Fruit fly (Drosophila melanogaster) whole organism, embryonic: Measurements from ENCODE around the gene CG31161.

Experiments used
- Ada2b ChIP-seq: fragments of 200-800 bp; sonication (Bioruptor generic); IDR thresholded peaks from 2 replicates; pipeline ENCODE4 v1.3.6; 2022; ENCODE audit warnings: missing biosample characterization, missing genetic modification characterization
- Adf1 ChIP-seq: fragments of 200-800 bp; sonication (Bioruptor generic); IDR thresholded peaks from 2 replicates; pipeline ENCODE4 v1.3.6; 2022; ENCODE audit warnings: missing biosample characterization, missing genetic modification characterization
- Aef1 ChIP-seq: fragments of 200-800 bp; sonication (Bioruptor generic); IDR thresholded peaks from 3 replicates; pipeline ENCODE4 v1.3.6; 2022; ENCODE audit warnings: missing biosample characterization, missing genetic modification characterization
- Atf6 ChIP-seq: fragments of 200-800 bp; sonication (Bioruptor generic); IDR thresholded peaks from 2 replicates; pipeline ENCODE4 v1.3.6; 2022; ENCODE audit warnings: missing biosample characterization, missing genetic modification characterization
- CG10565 ChIP-seq: fragments of 200-800 bp; sonication (Bioruptor generic); optimal IDR thresholded peaks from 3 replicates; lab custom pipeline; 2016; ENCODE audit warnings: missing biosample characterization, mild to moderate bottlenecking, missing genetic modification characterization
- CG10654 ChIP-seq: fragments of 200-800 bp; sonication (Bioruptor generic); optimal IDR thresholded peaks from 2 replicates; lab custom pipeline; 2016; ENCODE audit warnings: missing biosample characterization, missing genetic modification characterization
- CG11093 ChIP-seq: fragments of 200-800 bp; sonication (Bioruptor generic); IDR thresholded peaks from 3 replicates; pipeline ENCODE4 v1.3.6; 2022; ENCODE audit warnings: missing biosample characterization, missing genetic modification characterization
- CG11696 ChIP-seq: fragments of 200-800 bp; sonication (Bioruptor generic); IDR thresholded peaks from 2 replicates; pipeline ENCODE4 v1.3.6; 2022; ENCODE audit warnings: missing biosample characterization, missing genetic modification characterization
- CG12104 ChIP-seq: fragments of 200-800 bp; sonication (Bioruptor generic); optimal IDR thresholded peaks from 3 replicates; lab custom pipeline; 2016; ENCODE audit warnings: missing biosample characterization, missing genetic modification characterization
- CG13123 ChIP-seq: fragments of 200-800 bp; sonication (Bioruptor generic); optimal IDR thresholded peaks from 2 replicates; lab custom pipeline; 2016; ENCODE audit warnings: missing biosample characterization, missing genetic modification characterization
- CG13296 ChIP-seq: fragments of 200-800 bp; sonication (Bioruptor generic); optimal IDR thresholded peaks from 3 replicates; lab custom pipeline; 2018; ENCODE audit warnings: missing biosample characterization, mild to moderate bottlenecking, missing genetic modification characterization
- CG14667 ChIP-seq: fragments of 200-800 bp; sonication (Bioruptor generic); IDR thresholded peaks from 2 replicates; pipeline ENCODE4 v1.3.6; 2022; ENCODE audit warnings: missing biosample characterization, missing genetic modification characterization
- CG15073 ChIP-seq: fragments of 200-800 bp; sonication (Bioruptor generic); optimal IDR thresholded peaks from 2 replicates; lab custom pipeline; 2016; ENCODE audit warnings: missing biosample characterization, missing genetic modification characterization
- CG15269 ChIP-seq: fragments of 200-800 bp; sonication (Bioruptor generic); optimal IDR thresholded peaks from 2 replicates; lab custom pipeline; 2018; ENCODE audit warnings: missing biosample characterization, mild to moderate bottlenecking, missing genetic modification characterization, moderate library complexity
- CG1529 ChIP-seq: fragments of 200-800 bp; sonication (Bioruptor generic); optimal IDR thresholded peaks from 3 replicates; lab custom pipeline; 2018; ENCODE audit warnings: missing biosample characterization, missing genetic modification characterization
- CG17359 ChIP-seq: fragments of 200-800 bp; sonication (Bioruptor generic); optimal IDR thresholded peaks from 3 replicates; lab custom pipeline; 2018; ENCODE audit warnings: missing biosample characterization, mild to moderate bottlenecking, missing genetic modification characterization, moderate library complexity
- CG18764 ChIP-seq: fragments of 200-800 bp; sonication (Bioruptor generic); optimal IDR thresholded peaks from 3 replicates; lab custom pipeline; 2016; ENCODE audit warnings: missing biosample characterization, missing genetic modification characterization
- CG2202 ChIP-seq: fragments of 200-800 bp; sonication (Bioruptor generic); optimal IDR thresholded peaks from 2 replicates; lab custom pipeline; 2018; ENCODE audit warnings: missing biosample characterization, mild to moderate bottlenecking, missing genetic modification characterization
- CG34224 ChIP-seq: fragments of 200-800 bp; sonication (Bioruptor generic); IDR thresholded peaks from 3 replicates; pipeline ENCODE4 v1.3.6; 2022; ENCODE audit warnings: missing biosample characterization, missing genetic modification characterization; ENCODE audit not compliant: partially characterized antibody
- CG34422 ChIP-seq: fragments of 200-800 bp; sonication (Bioruptor generic); IDR thresholded peaks from 3 replicates; pipeline ENCODE4 v1.3.6; 2022; ENCODE audit warnings: missing biosample characterization, missing genetic modification characterization
- CG3726 ChIP-seq: fragments of 200-800 bp; sonication (Bioruptor generic); IDR thresholded peaks from 3 replicates; pipeline ENCODE4, ENCODE4 v1.3.6; 2022; ENCODE audit warnings: missing biosample characterization, missing genetic modification characterization
- CG42726 ChIP-seq: fragments of 200-800 bp; sonication (Bioruptor generic); IDR thresholded peaks from 2 replicates; pipeline ENCODE4 v1.3.6; 2022; ENCODE audit warnings: missing biosample characterization, missing genetic modification characterization; ENCODE audit not compliant: partially characterized antibody
- CG4424 ChIP-seq: fragments of 200-800 bp; sonication (Bioruptor generic); optimal IDR thresholded peaks from 3 replicates; lab custom pipeline; 2016; ENCODE audit warnings: missing biosample characterization, missing genetic modification characterization
- CG5953 ChIP-seq: fragments of 200-800 bp; sonication (Bioruptor generic); IDR thresholded peaks from 2 replicates; pipeline ENCODE4 v1.3.6; 2022; ENCODE audit warnings: missing biosample characterization, missing genetic modification characterization
- CG6791 ChIP-seq: fragments of 200-800 bp; sonication (Bioruptor generic); IDR thresholded peaks from 3 replicates; pipeline ENCODE4 v1.3.6; 2022; ENCODE audit warnings: missing biosample characterization, missing genetic modification characterization; ENCODE audit not compliant: partially characterized antibody
- CG9797 ChIP-seq: fragments of 200-800 bp; sonication (Bioruptor generic); optimal IDR thresholded peaks from 3 replicates; lab custom pipeline; 2018; ENCODE audit warnings: missing biosample characterization, mild to moderate bottlenecking, missing genetic modification characterization
- CrebB ChIP-seq: fragments of 200-800 bp; sonication (Bioruptor generic); optimal IDR thresholded peaks from 3 replicates; lab custom pipeline; 2018; ENCODE audit warnings: missing biosample characterization, mild to moderate bottlenecking, missing genetic modification characterization
- Dad ChIP-seq: fragments of 200-800 bp; sonication (Bioruptor generic); optimal IDR thresholded peaks from 3 replicates; lab custom pipeline; 2016; ENCODE audit warnings: missing biosample characterization, missing genetic modification characterization
- Dbx ChIP-seq: fragments of 200-800 bp; sonication (Bioruptor generic); IDR thresholded peaks from 3 replicates; pipeline ENCODE4 v1.3.6; 2022; ENCODE audit warnings: missing biosample characterization, missing genetic modification characterization
- Doc3 ChIP-seq: fragments of 200-800 bp; sonication (Bioruptor generic); IDR thresholded peaks from 3 replicates; pipeline ENCODE4 v1.3.6; 2022; ENCODE audit warnings: missing biosample characterization, missing genetic modification characterization; ENCODE audit not compliant: partially characterized antibody
- Lpt ChIP-seq: fragments of >200 bp; optimal IDR thresholded peaks from 2 replicates; lab custom pipeline; 2018; ENCODE audit warnings: missing biosample characterization, missing genetic modification characterization
- MESR4 ChIP-seq: fragments of 200-800 bp; sonication (Bioruptor generic); optimal IDR thresholded peaks from 2 replicates; lab custom pipeline; 2018; ENCODE audit warnings: missing biosample characterization, mild to moderate bottlenecking, missing genetic modification characterization, moderate library complexity
- Vsx1 ChIP-seq: fragments of 200-800 bp; sonication (Bioruptor generic); optimal IDR thresholded peaks from 2 replicates; lab custom pipeline; 2017; ENCODE audit warnings: missing biosample characterization, mild to moderate bottlenecking, missing genetic modification characterization, missing genetic modification reagents
- abd-A ChIP-seq: fragments of 200-800 bp; sonication (Bioruptor generic); optimal IDR thresholded peaks from 3 replicates; lab custom pipeline; 2019; ENCODE audit warnings: missing biosample characterization, mild to moderate bottlenecking, missing genetic modification characterization, moderate library complexity
- ac ChIP-seq: fragments of 200-800 bp; sonication (Bioruptor generic); optimal IDR thresholded peaks from 3 replicates; lab custom pipeline; 2017; ENCODE audit warnings: missing biosample characterization, mild to moderate bottlenecking, missing genetic modification characterization
- ash1 ChIP-seq: fragments of 200-800 bp; sonication (Bioruptor generic); optimal IDR thresholded peaks from 2 replicates; lab custom pipeline; 2018; ENCODE audit warnings: missing biosample characterization, mild to moderate bottlenecking, missing genetic modification characterization
- cas ChIP-seq: fragments of 200-800 bp; sonication (Bioruptor generic); IDR thresholded peaks from 2 replicates; pipeline ENCODE4 v1.3.6; 2022; ENCODE audit warnings: missing biosample characterization, missing genetic modification characterization
- gro ChIP-seq: fragments of 200-800 bp; sonication (Bioruptor generic); optimal IDR thresholded peaks from 2 replicates; lab custom pipeline; 2016; ENCODE audit warnings: missing biosample characterization, missing genetic modification characterization
- gt ChIP-seq: fragments of 200-800 bp; sonication (Bioruptor generic); IDR thresholded peaks from 2 replicates; pipeline ENCODE4 v1.3.6; 2022; ENCODE audit warnings: missing biosample characterization, missing genetic modification characterization
- jing ChIP-seq: fragments of 200-800 bp; sonication (Bioruptor generic); optimal IDR thresholded peaks from 2 replicates; lab custom pipeline; 2018; ENCODE audit warnings: missing biosample characterization, mild to moderate bottlenecking, missing genetic modification characterization
- lbe ChIP-seq: fragments of 200-800 bp; sonication (Bioruptor generic); optimal IDR thresholded peaks from 2 replicates; lab custom pipeline; 2016; ENCODE audit warnings: missing biosample characterization, mild to moderate bottlenecking, missing genetic modification characterization
- mam ChIP-seq: fragments of 200-800 bp; sonication (Bioruptor generic); optimal IDR thresholded peaks from 3 replicates; lab custom pipeline; 2016; ENCODE audit warnings: missing biosample characterization, missing genetic modification characterization
- pan ChIP-seq, 4 experiments: fragments of >200 bp in 3 of 4; fragments of 200-800 bp in 1 of 4; sonication (Bioruptor generic) in 1 of 4; optimal IDR thresholded peaks in 3 of 4; IDR thresholded peaks in 1 of 4; 2 replicates each; pipeline versions ENCODE4 v1.3.6 to Lab custom; 2017 to 2022; ENCODE audit warnings: missing biosample characterization in 2 of 4, missing genetic modification characterization in 2 of 4, mixed read lengths in 1 of 4
- so ChIP-seq: fragments of 200-800 bp; sonication (Bioruptor generic); IDR thresholded peaks from 3 replicates; pipeline ENCODE4 v1.3.6; 2022; ENCODE audit warnings: missing biosample characterization, missing genetic modification characterization
- sr ChIP-seq: fragments of 200-800 bp; sonication (Bioruptor generic); IDR thresholded peaks from 3 replicates; pipeline ENCODE4 v1.3.6; 2022; ENCODE audit warnings: missing biosample characterization, missing genetic modification characterization
- stwl ChIP-seq: fragments of 200-800 bp; sonication (Bioruptor generic); optimal IDR thresholded peaks from 3 replicates; lab custom pipeline; 2018; ENCODE audit warnings: missing biosample characterization, mild to moderate bottlenecking, missing genetic modification characterization, moderate library complexity
- tap ChIP-seq: fragments of 200-800 bp; optimal IDR thresholded peaks from 3 replicates; lab custom pipeline; 2019; ENCODE audit warnings: missing biosample characterization, mild to moderate bottlenecking, missing genetic modification characterization, moderate library complexity
- tgo ChIP-seq: fragments of 200-800 bp; sonication (Bioruptor generic); IDR thresholded peaks from 3 replicates; pipeline ENCODE4 v1.3.6; 2022; ENCODE audit warnings: missing biosample characterization, missing genetic modification characterization
- twi ChIP-seq: fragments of 200-800 bp; optimal IDR thresholded peaks from 2 replicates; lab custom pipeline; 2019; ENCODE audit warnings: missing biosample characterization, mild to moderate bottlenecking, missing genetic modification characterization, moderate library complexity
- z ChIP-seq: fragments of 200-800 bp; sonication (Bioruptor generic); IDR thresholded peaks from 3 replicates; pipeline ENCODE4 v1.3.6; 2022; ENCODE audit warnings: missing biosample characterization, missing genetic modification characterization
- zen2 ChIP-seq: fragments of 200-800 bp; sonication (Bioruptor generic); IDR thresholded peaks from 3 replicates; pipeline ENCODE4 v1.3.6; 2022; ENCODE audit warnings: missing biosample characterization, missing genetic modification characterization; ENCODE audit not compliant: partially characterized antibody

Gene CG31161

dm6 chr3R:22664274-22664673 is 48.0 kb downstream of the CG31161 start (continued):
- TF ChIP-seq Dad (GFP tag; lab: Kevin White, UChicago) = no peak
- TF ChIP-seq CG2202 (tag; lab: Kevin White, UChicago) = no peak
- no peak for TF ChIP-seq tap (tag; lab: Kevin White, UChicago)
- TF ChIP-seq pan (optimal IDR thresholded peaks at IDR 0.05; lab: Kevin White, UChicago) = no peak
- TF ChIP-seq pan (GFP tag; optimal IDR thresholded peaks at IDR 0.05 in 1 of 2, IDR thresholded peaks at IDR 0.05 in 1 of 2) = peak in 1 of 2 experiments; percentile 34
- TF ChIP-seq CG9797 (GFP tag; lab: Kevin White, UChicago) = no peak
- no peak for TF ChIP-seq Vsx1 (GFP tag; lab: Kevin White, UChicago)
- TF ChIP-seq z (GFP tag; lab: Robert Waterston, UW) = no peak
- TF ChIP-seq CG42726 (GFP tag; lab: Robert Waterston, UW) = no peak
- no peak for TF ChIP-seq CG11696 (GFP tag; lab: Robert Waterston, UW)
- TF ChIP-seq CG1529 (GFP tag; lab: Kevin White, UChicago) = peak; percentile 9
- no peak for TF ChIP-seq Lpt (GFP tag; lab: Kevin White, UChicago)
- TF ChIP-seq stwl (tag; lab: Kevin White, UChicago) = no peak
- no peak for TF ChIP-seq gt (GFP tag; lab: Robert Waterston, UW)
- TF ChIP-seq cas = no peak
- TF ChIP-seq jing = peak; percentile 3
- peak; percentile 21 for TF ChIP-seq CG15269 (tag; lab: Kevin White, UChicago)
- TF ChIP-seq ac = no peak
- TF ChIP-seq so (GFP tag; lab: Robert Waterston, UW) = peak; percentile 12; the same call in 1 of the 3 replicates
- TF ChIP-seq gro = no peak
- no peak for TF ChIP-seq CG6791 (GFP tag; lab: Robert Waterston, UW)
- no peak for TF ChIP-seq CG34224 (GFP tag; lab: Robert Waterston, UW)
- peak; percentile 4 for TF ChIP-seq CG4424 (GFP tag; lab: Kevin White, UChicago)
- TF ChIP-seq CG15073 (GFP tag; lab: Kevin White, UChicago) = no peak
- TF ChIP-seq tgo (GFP tag; lab: Robert Waterston, UW) = no peak
- peak; percentile 55; the same call in 1 of the 3 replicates for TF ChIP-seq CG34422 (GFP tag; lab: Robert Waterston, UW)
- no peak for TF ChIP-seq Doc3 (GFP tag; lab: Robert Waterston, UW)
- no peak for TF ChIP-seq CG18764 (GFP tag; lab: Kevin White, UChicago)
- peak; percentile 70 for TF ChIP-seq Ada2b (GFP tag; lab: Robert Waterston, UW)
- no peak for TF ChIP-seq zen2 (GFP tag; lab: Robert Waterston, UW)
- no peak for TF ChIP-seq CG10565 (GFP tag; lab: Kevin White, UChicago)
- peak; percentile 37; the same call in 1 of the 2 replicates for TF ChIP-seq CG14667 (GFP tag; lab: Robert Waterston, UW)
- TF ChIP-seq CG13296 (GFP tag; lab: Kevin White, UChicago) = no peak
- TF ChIP-seq Dbx (GFP tag; lab: Robert Waterston, UW) = peak; percentile 46; the same call in 1 of the 3 replicates
- TF ChIP-seq CG17359 (tag; lab: Kevin White, UChicago) = peak; percentile 59
- no peak for TF ChIP-seq CG3726 (GFP tag; lab: Robert Waterston, UW)
- TF ChIP-seq CG11093 (GFP tag; lab: Robert Waterston, UW) = 0 out of 3 replicates have a peak, but pooled peaks have one; percentile 51
- no peak for TF ChIP-seq CrebB (tag; lab: Kevin White, UChicago)
- TF ChIP-seq CG10654 (GFP tag; lab: Kevin White, UChicago) = no peak
- no peak for TF ChIP-seq MESR4 (GFP tag; lab: Kevin White, UChicago)
- TF ChIP-seq CG13123 (GFP tag; lab: Kevin White, UChicago) = no peak
- TF ChIP-seq Adf1 (GFP tag; lab: Robert Waterston, UW) = no peak
- no peak for TF ChIP-seq CG12104
- no peak for TF ChIP-seq Atf6 (GFP tag; lab: Robert Waterston, UW)
- peak; percentile 27 for TF ChIP-seq mam (GFP tag; lab: Kevin White, UChicago)
- TF ChIP-seq abd-A (tag; lab: Kevin White, UChicago) = no peak
- TF ChIP-seq ash1 = no peak
- TF ChIP-seq lbe (GFP tag; lab: Kevin White, UChicago) = no peak
- no peak for TF ChIP-seq twi (tag; lab: Kevin White, UChicago)
- TF ChIP-seq sr (GFP tag; lab: Robert Waterston, UW) = 0 out of 3 replicates have a peak, but pooled peaks have one; percentile 31
- TF ChIP-seq Aef1 (GFP tag; lab: Robert Waterston, UW) = no peak
- TF ChIP-seq CG5953 (GFP tag; lab: Robert Waterston, UW) = 0 out of 2 replicates have a peak, but pooled peaks have one; percentile 38
